Worm (Caenorhabditis elegans): ENCODE results near the gene dhhc-1.

DNA sequence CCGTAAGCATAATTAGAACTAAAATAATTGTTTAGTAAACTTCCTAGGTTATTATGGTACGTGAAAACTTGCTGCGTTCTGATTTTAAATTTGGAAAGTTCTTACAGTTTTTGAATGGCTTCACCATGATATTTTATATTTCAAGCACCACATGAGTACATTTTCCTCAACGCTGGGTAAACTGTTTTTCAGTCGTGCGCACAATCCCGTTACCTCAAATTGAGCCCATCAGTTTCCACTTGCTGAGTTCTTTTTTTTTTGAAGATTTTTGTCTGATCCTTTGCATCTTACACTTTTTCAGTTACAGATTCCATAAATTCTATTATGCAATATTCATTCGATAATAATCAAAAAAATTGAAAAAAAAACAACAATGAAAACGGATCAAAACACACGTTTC lies 20.3 kb upstream of the dhhc-1 start:
- TF ChIP-seq unc-62 (GFP tag; optimal IDR thresholded peaks at IDR 0.05) (no peak), Y55F3AM.14 (GFP tag; optimal IDR thresholded peaks at IDR 0.05) (no peak), ztf-11 (tag; optimal IDR thresholded peaks at IDR 0.05) (no peak), ama-1 (optimal IDR thresholded peaks at IDR 0.05) (no peak), unc-39 (tag; optimal IDR thresholded peaks at IDR 0.05) (no peak), lin-39 (tag; optimal IDR thresholded peaks at IDR 0.05) (no peak), nhr-12 (tag; optimal IDR thresholded peaks at IDR 0.05) (no peak), fos-1 (tag; optimal IDR thresholded peaks at IDR 0.05) (no peak), blmp-1 (tag; optimal IDR thresholded peaks at IDR 0.05; ENCODE audit: insufficient read depth) (no peak), peb-1 (tag; optimal IDR thresholded peaks at IDR 0.05) (no peak)

Data from whole organism, L2 larva.